Fruit fly (Drosophila melanogaster) whole organism, prepupa: ENCODE results near the gene nocte.
A peak's percentile ranks its signal among the peaks of the same experiment; 100 is the strongest.

Source experiments
- Blimp-1 ChIP-seq: fragments of 200-800 bp; sonication (Bioruptor generic); optimal IDR thresholded peaks from 3 replicates; lab custom pipeline; 2017; ENCODE audit warnings: missing biosample characterization, missing genetic modification characterization, mild to moderate bottlenecking, moderate library complexity, missing genetic modification reagents
- CG10669 ChIP-seq: fragments of 200-800 bp; sonication (Bioruptor generic); optimal IDR thresholded peaks from 3 replicates; lab custom pipeline; 2018; ENCODE audit warnings: missing biosample characterization, mild to moderate bottlenecking, missing genetic modification characterization, moderate library complexity
- CG11294 ChIP-seq: fragments of 200-800 bp; sonication (Bioruptor generic); IDR thresholded peaks from 2 replicates; pipeline ENCODE4 v1.3.6; 2022; ENCODE audit warnings: missing biosample characterization, missing genetic modification characterization
- CG11762 ChIP-seq: fragments of 200-800 bp; sonication (Bioruptor generic); optimal IDR thresholded peaks from 3 replicates; lab custom pipeline; 2016; ENCODE audit warnings: missing biosample characterization, missing genetic modification characterization; ENCODE audit not compliant: insufficient read depth
- CG15336 ChIP-seq: fragments of 200-800 bp; sonication (Bioruptor generic); IDR thresholded peaks from 2 replicates; pipeline ENCODE4 v1.3.6; 2022; ENCODE audit warnings: missing biosample characterization, missing genetic modification characterization
- CG16779 ChIP-seq: fragments of 200-800 bp; sonication (Bioruptor generic); optimal IDR thresholded peaks from 3 replicates; lab custom pipeline; 2017; ENCODE audit warnings: missing biosample characterization, mild to moderate bottlenecking, missing genetic modification characterization
- CG3032 ChIP-seq: fragments of 200-800 bp; optimal IDR thresholded peaks from 2 replicates; lab custom pipeline; 2019; ENCODE audit warnings: missing biosample characterization, mild to moderate bottlenecking, missing genetic modification characterization, moderate library complexity
- CG32006 ChIP-seq: fragments of 200-800 bp; sonication (Bioruptor generic); optimal IDR thresholded peaks from 3 replicates; lab custom pipeline; 2017; ENCODE audit warnings: missing biosample characterization, mild to moderate bottlenecking, missing genetic modification characterization
- CG34406 ChIP-seq: fragments of 200-800 bp; sonication (Bioruptor generic); optimal IDR thresholded peaks from 3 replicates; lab custom pipeline; 2016; ENCODE audit warnings: missing biosample characterization, missing genetic modification characterization
- CG3919 ChIP-seq: fragments of 200-800 bp; sonication (Bioruptor generic); optimal IDR thresholded peaks from 3 replicates; lab custom pipeline; 2016; ENCODE audit warnings: missing biosample characterization, missing genetic modification characterization
- CG4318 ChIP-seq: fragments of 200-800 bp; sonication (Bioruptor generic); optimal IDR thresholded peaks from 3 replicates; lab custom pipeline; 2017; ENCODE audit warnings: missing biosample characterization, mild to moderate bottlenecking, missing genetic modification characterization
- CG6163 ChIP-seq: fragments of 200-800 bp; sonication (Bioruptor generic); IDR thresholded peaks from 3 replicates; pipeline ENCODE4 v1.3.6; 2022; ENCODE audit warnings: missing biosample characterization, missing genetic modification characterization
- CG6276 ChIP-seq: fragments of 200-800 bp; sonication (Bioruptor generic); optimal IDR thresholded peaks from 2 replicates; lab custom pipeline; 2017; ENCODE audit warnings: missing biosample characterization, mild to moderate bottlenecking, missing genetic modification characterization
- CG6792 ChIP-seq: fragments of 200-800 bp; sonication (Bioruptor generic); optimal IDR thresholded peaks from 3 replicates; lab custom pipeline; 2016; ENCODE audit warnings: missing biosample characterization, missing genetic modification characterization
- CG7368 ChIP-seq: fragments of 200-800 bp; sonication (Bioruptor generic); optimal IDR thresholded peaks from 3 replicates; lab custom pipeline; 2016; ENCODE audit warnings: missing biosample characterization, missing genetic modification characterization
- CG8119 ChIP-seq: fragments of 200-800 bp; sonication (Bioruptor generic); IDR thresholded peaks from 3 replicates; pipeline ENCODE4 v1.3.6; 2022; ENCODE audit warnings: missing biosample characterization, missing genetic modification characterization
- CG8319 ChIP-seq: fragments of 200-800 bp; sonication (Bioruptor generic); optimal IDR thresholded peaks from 3 replicates; lab custom pipeline; 2016; ENCODE audit warnings: missing biosample characterization, missing genetic modification characterization
- CG9139 ChIP-seq: fragments of 200-800 bp; sonication (Bioruptor generic); optimal IDR thresholded peaks from 3 replicates; lab custom pipeline; 2017; ENCODE audit warnings: missing biosample characterization, mild to moderate bottlenecking, missing genetic modification characterization
- Eip78C ChIP-seq: fragments of 200-800 bp; sonication (Bioruptor generic); peaks from one replicate; lab custom pipeline; 2016; ENCODE audit warnings: missing biosample characterization, missing genetic modification characterization
- Ets21C ChIP-seq: fragments of 200-800 bp; sonication (Bioruptor generic); optimal IDR thresholded peaks from 3 replicates; lab custom pipeline; 2016; ENCODE audit warnings: missing biosample characterization, missing genetic modification characterization
- Gug ChIP-seq: fragments of 200-800 bp; sonication (Bioruptor generic); IDR thresholded peaks from 2 replicates; pipeline ENCODE4 v1.3.6; 2022; ENCODE audit warnings: missing biosample characterization, missing genetic modification characterization
- Hr38 ChIP-seq: sonication (Bioruptor generic); optimal IDR thresholded peaks from 2 replicates; lab custom pipeline; 2016; ENCODE audit warnings: missing biosample characterization, missing genetic modification characterization
- Hr4 ChIP-seq: fragments of 200-800 bp; sonication (Bioruptor generic); optimal IDR thresholded peaks from 3 replicates; lab custom pipeline; 2016; ENCODE audit warnings: missing biosample characterization, missing genetic modification characterization
- Lpt ChIP-seq: fragments of 200-800 bp; sonication (Bioruptor generic); optimal IDR thresholded peaks from 3 replicates; lab custom pipeline; 2016; ENCODE audit warnings: missing biosample characterization, missing genetic modification characterization
- Met ChIP-seq: fragments of 200-800 bp; sonication (Bioruptor generic); optimal IDR thresholded peaks from 3 replicates; lab custom pipeline; 2016; ENCODE audit warnings: missing biosample characterization, missing genetic modification characterization
- OdsH ChIP-seq: fragments of 200-800 bp; sonication (Bioruptor generic); optimal IDR thresholded peaks from 3 replicates; lab custom pipeline; 2016; ENCODE audit warnings: missing biosample characterization, missing genetic modification characterization
- Smox ChIP-seq: fragments of 200-800 bp; sonication (Bioruptor generic); optimal IDR thresholded peaks from 3 replicates; lab custom pipeline; 2016; ENCODE audit warnings: missing biosample characterization, missing genetic modification characterization
- Sox102F ChIP-seq: fragments of 200-800 bp; sonication (Bioruptor generic); optimal IDR thresholded peaks from 2 replicates; lab custom pipeline; 2016; ENCODE audit warnings: missing biosample characterization, mild to moderate bottlenecking, missing genetic modification characterization
- Sox14 ChIP-seq: fragments of 200-800 bp; sonication (Bioruptor generic); optimal IDR thresholded peaks from 3 replicates; lab custom pipeline; 2016; ENCODE audit warnings: missing biosample characterization, missing genetic modification characterization
- Sox15 ChIP-seq: fragments of 200-800 bp; sonication (Bioruptor generic); optimal IDR thresholded peaks from 3 replicates; lab custom pipeline; 2016; ENCODE audit warnings: missing biosample characterization, missing genetic modification characterization
- achi ChIP-seq: fragments of 200-800 bp; sonication (Bioruptor generic); optimal IDR thresholded peaks from 3 replicates; lab custom pipeline; 2016; ENCODE audit warnings: missing biosample characterization, missing genetic modification characterization
- acj6 ChIP-seq: fragments of 200-800 bp; sonication (Bioruptor generic); optimal IDR thresholded peaks from 3 replicates; lab custom pipeline; 2016; ENCODE audit warnings: missing biosample characterization, missing genetic modification characterization
- cyc ChIP-seq: fragments of 200-800 bp; sonication (Bioruptor generic); optimal IDR thresholded peaks from 3 replicates; lab custom pipeline; 2016; ENCODE audit warnings: missing biosample characterization, missing genetic modification characterization
- dac ChIP-seq: fragments of 200-800 bp; sonication (Bioruptor generic); optimal IDR thresholded peaks from 2 replicates; lab custom pipeline; 2017; ENCODE audit warnings: missing biosample characterization, mild to moderate bottlenecking, missing genetic modification characterization
- dsx ChIP-seq: fragments of 200-800 bp; optimal IDR thresholded peaks from 3 replicates; lab custom pipeline; 2019; ENCODE audit warnings: missing biosample characterization, mild to moderate bottlenecking, missing genetic modification characterization, moderate library complexity; ENCODE audit not compliant: poor library complexity, severe bottlenecking
- esn ChIP-seq: fragments of 200-800 bp; sonication (Bioruptor generic); optimal IDR thresholded peaks from 2 replicates; lab custom pipeline; 2016; ENCODE audit warnings: missing biosample characterization, mild to moderate bottlenecking, missing genetic modification characterization, moderate library complexity
- fd59A ChIP-seq: fragments of 200-800 bp; sonication (Bioruptor generic); optimal IDR thresholded peaks from 2 replicates; lab custom pipeline; 2017; ENCODE audit warnings: missing biosample characterization, mild to moderate bottlenecking, missing genetic modification characterization, missing genetic modification reagents
- fd85E ChIP-seq: fragments of 200-800 bp; sonication (Bioruptor generic); optimal IDR thresholded peaks from 3 replicates; lab custom pipeline; 2016; ENCODE audit warnings: missing biosample characterization, missing genetic modification characterization
- lz ChIP-seq: fragments of 200-800 bp; sonication (Bioruptor generic); optimal IDR thresholded peaks from 3 replicates; lab custom pipeline; 2016; ENCODE audit warnings: missing biosample characterization, missing genetic modification characterization
- net ChIP-seq: fragments of 200-800 bp; sonication (Bioruptor generic); optimal IDR thresholded peaks from 3 replicates; lab custom pipeline; 2016; ENCODE audit warnings: missing biosample characterization, missing genetic modification characterization
- pdm3 ChIP-seq: fragments of 200-800 bp; sonication (Bioruptor generic); optimal IDR thresholded peaks from 3 replicates; lab custom pipeline; 2016; ENCODE audit warnings: missing biosample characterization, missing genetic modification characterization
- salr ChIP-seq, 2 experiments: fragments of 200-800 bp; sonication (Bioruptor generic); optimal IDR thresholded peaks; 3 replicates each; lab custom pipeline; 2016 to 2018; ENCODE audit warnings: missing biosample characterization in 2 of 2, missing genetic modification characterization in 2 of 2, mild to moderate bottlenecking in 1 of 2
- spab ChIP-seq: fragments of 200-800 bp; sonication (Bioruptor generic); optimal IDR thresholded peaks from 2 replicates; lab custom pipeline; 2017; ENCODE audit warnings: missing biosample characterization, mild to moderate bottlenecking, missing genetic modification characterization, missing genetic modification reagents
- ss ChIP-seq, 2 experiments: fragments of 200-800 bp; sonication (Bioruptor generic); optimal IDR thresholded peaks; 2 replicates in 1 of 2; 3 replicates in 1 of 2; lab custom pipeline; 2017 to 2018; ENCODE audit warnings: mild to moderate bottlenecking in 2 of 2, missing biosample characterization in 2 of 2, missing genetic modification characterization in 2 of 2, moderate library complexity in 1 of 2
- svp ChIP-seq: fragments of 200-800 bp; sonication (Bioruptor generic); peaks from one replicate; lab custom pipeline; 2016; ENCODE audit warnings: missing biosample characterization, missing genetic modification characterization
- topi ChIP-seq: fragments of 200-800 bp; sonication (Bioruptor generic); optimal IDR thresholded peaks from 3 replicates; lab custom pipeline; 2016; ENCODE audit warnings: missing biosample characterization, missing genetic modification characterization

nocte gene

DNA sequence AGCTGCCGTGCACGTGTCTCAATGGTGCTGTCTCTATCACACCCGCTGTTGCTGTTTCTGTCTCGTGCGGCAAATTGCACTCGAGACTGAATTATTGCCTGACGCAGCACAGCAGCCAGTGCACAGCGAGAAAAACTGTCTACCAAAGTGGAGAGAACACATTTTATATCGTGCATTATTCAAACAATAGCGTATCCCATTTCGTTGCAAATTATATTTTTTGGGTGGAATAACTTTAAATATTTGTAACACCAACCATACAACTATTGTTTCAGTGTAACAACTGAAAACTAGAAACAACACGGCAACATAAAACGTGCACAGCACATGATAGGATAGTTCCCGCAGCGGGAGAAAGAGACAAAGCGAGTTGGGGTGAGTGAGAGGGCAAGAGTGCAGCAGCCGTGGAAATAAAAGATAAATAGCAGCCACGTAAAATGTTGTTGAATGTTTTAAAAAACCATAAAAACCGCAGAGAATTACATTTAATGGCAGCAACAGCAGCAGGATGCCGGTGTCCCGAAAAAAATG, 40.9 kb upstream of the nocte start (continued):
- TF ChIP-seq CG7368 (GFP tag; lab: Kevin White, UChicago) (peak; percentile 22), Gug (peak; percentile 55), Blimp-1 (no peak), OdsH (GFP tag; lab: Kevin White, UChicago) (peak; percentile 22), CG15336 (GFP tag; lab: Robert Waterston, UW) (peak; percentile 59), net (GFP tag; lab: Kevin White, UChicago) (peak; percentile 35), dac (no peak), pdm3 (GFP tag; lab: Kevin White, UChicago) (peak; percentile 55)
- TF ChIP-seq, all 60 proteins: peak for 45

dm6 chrX:10514850-10515249, 40.4 kb upstream of the nocte start:
- TF ChIP-seq CG10669 (GFP tag; lab: Kevin White, UChicago) (no peak), CG4318 (no peak), CG3919 (GFP tag; lab: Kevin White, UChicago) (no peak), net (GFP tag; lab: Kevin White, UChicago) (no peak), Sox102F (GFP tag; lab: Kevin White, UChicago) (no peak), svp (peak; percentile 98), CG34406 (GFP tag; lab: Kevin White, UChicago) (no peak)

DNA sequence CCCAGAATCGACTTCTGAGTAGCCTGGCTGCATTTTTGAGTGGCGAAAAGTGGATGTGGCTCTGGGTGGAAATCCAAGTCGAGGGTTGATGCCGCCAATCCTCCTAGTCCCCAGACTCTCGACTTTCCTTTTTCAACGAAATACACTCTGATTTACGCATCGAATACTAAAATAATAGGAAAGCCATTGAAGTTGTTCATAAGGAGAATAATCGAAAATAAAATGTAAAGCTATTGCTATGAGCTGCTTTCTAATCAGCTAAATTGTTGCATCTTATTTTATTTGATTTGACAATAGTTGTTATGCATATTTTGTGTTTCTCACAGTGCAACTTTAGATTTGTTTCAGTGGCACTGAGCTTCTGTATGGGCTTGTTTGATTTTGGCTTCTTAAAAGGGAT, 39.1 kb upstream of the nocte start:
- TF ChIP-seq esn (GFP tag; lab: Kevin White, UChicago): peak; percentile 48
- peak; percentile 3 for TF ChIP-seq OdsH (GFP tag; lab: Kevin White, UChicago)
- TF ChIP-seq topi: peak; percentile 49
- no peak for TF ChIP-seq Hr4
- peak; percentile 24 for TF ChIP-seq Met
- no peak for TF ChIP-seq acj6 (GFP tag; lab: Kevin White, UChicago)
- TF ChIP-seq CG8119 (GFP tag; lab: Robert Waterston, UW): no peak
- TF ChIP-seq dsx (GFP tag; lab: Kevin White, UChicago): peak; percentile 16
- no peak for TF ChIP-seq Gug
- TF ChIP-seq Smox (GFP tag; lab: Kevin White, UChicago): peak; percentile 25
- no peak for TF ChIP-seq CG16779 (tag; lab: Kevin White, UChicago)
- TF ChIP-seq cyc (GFP tag; lab: Kevin White, UChicago): peak; percentile 33
- no peak for TF ChIP-seq CG9139 (GFP tag; lab: Kevin White, UChicago)
- peak; percentile 71 for TF ChIP-seq Eip78C
- TF ChIP-seq CG6792 (GFP tag; lab: Kevin White, UChicago): peak; percentile 13
- TF ChIP-seq pdm3 (GFP tag; lab: Kevin White, UChicago): no peak
- TF ChIP-seq CG34406 (GFP tag; lab: Kevin White, UChicago): no peak
- TF ChIP-seq Sox14 (GFP tag; lab: Kevin White, UChicago): no peak
- TF ChIP-seq CG3919 (GFP tag; lab: Kevin White, UChicago): peak; percentile 8
- peak; percentile 2 for TF ChIP-seq lz (GFP tag; lab: Kevin White, UChicago)
- no peak for TF ChIP-seq salr (GFP tag; optimal IDR thresholded peaks at IDR 0.05; lab: Kevin White, UChicago)
- no peak for TF ChIP-seq CG8319 (GFP tag; lab: Kevin White, UChicago)
- no peak for TF ChIP-seq dac
- peak; percentile 19 for TF ChIP-seq Ets21C
- no peak for TF ChIP-seq Lpt
- no peak for TF ChIP-seq CG4318
- TF ChIP-seq CG10669 (GFP tag; lab: Kevin White, UChicago): peak; percentile 47
- no peak for TF ChIP-seq CG11294 (GFP tag; lab: Robert Waterston, UW)
- no peak for TF ChIP-seq net (GFP tag; lab: Kevin White, UChicago)
- no peak for TF ChIP-seq spab (GFP tag; lab: Kevin White, UChicago)
- no peak for TF ChIP-seq fd59A (GFP tag; lab: Kevin White, UChicago)
- no peak for TF ChIP-seq CG15336 (GFP tag; lab: Robert Waterston, UW)
- TF ChIP-seq CG7368 (GFP tag; lab: Kevin White, UChicago): peak; percentile 18
- TF ChIP-seq CG32006 (GFP tag; lab: Kevin White, UChicago): no peak
- no peak for TF ChIP-seq Sox15
- no peak for TF ChIP-seq achi (GFP tag; lab: Kevin White, UChicago)
- TF ChIP-seq CG6163 (GFP tag; lab: Robert Waterston, UW): no peak
- TF ChIP-seq Hr38 (GFP tag; lab: Kevin White, UChicago): no peak
- no peak for TF ChIP-seq ss (GFP tag; optimal IDR thresholded peaks at IDR 0.05; lab: Kevin White, UChicago)
- no peak for TF ChIP-seq fd85E (GFP tag; lab: Kevin White, UChicago)
- TF ChIP-seq Blimp-1: no peak
- no peak for TF ChIP-seq svp
- no peak for TF ChIP-seq CG6276 (GFP tag; lab: Kevin White, UChicago)
- no peak for TF ChIP-seq CG11762
- peak; percentile 17 for TF ChIP-seq CG3032
